Worm (Caenorhabditis elegans) whole organism, late embryonic: ENCODE measurements around the gene C46F11.5.

Experiments used
- C38D4.7 ChIP-seq: fragments of 200-800 bp; sonication (Bioruptor generic); optimal IDR thresholded peaks from 2 replicates; lab custom pipeline; 2018; ENCODE audit warnings: mild to moderate bottlenecking, missing genetic modification characterization, moderate library complexity, missing compliant biosample characterization
- F13H6.1 ChIP-seq: sonication (generic microtip); optimal IDR thresholded peaks from 2 replicates; lab custom pipeline; 2016; ENCODE audit warnings: missing genetic modification characterization, missing compliant biosample characterization
- K09A11.1 ChIP-seq: sonication (generic microtip); optimal IDR thresholded peaks from 2 replicates; lab custom pipeline; 2017; ENCODE audit warnings: antibody characterized with exemption, mild to moderate bottlenecking, missing genetic modification characterization, missing compliant biosample characterization; ENCODE audit not compliant: insufficient read depth
- Y22D7AL.16 ChIP-seq: sonication (generic microtip); optimal IDR thresholded peaks from 2 replicates; lab custom pipeline; 2016; ENCODE audit warnings: missing genetic modification characterization, missing compliant biosample characterization
- ahr-1 ChIP-seq: sonication (generic microtip); optimal IDR thresholded peaks from 2 replicates; lab custom pipeline; 2016; ENCODE audit warnings: missing genetic modification characterization, missing compliant biosample characterization
- ama-1 ChIP-seq: fragments of 150-350 bp; optimal IDR thresholded peaks from 2 replicates; lab custom pipeline; 2014
- ceh-18 ChIP-seq: sonication (generic microtip); optimal IDR thresholded peaks from 2 replicates; lab custom pipeline; 2016; ENCODE audit warnings: missing genetic modification characterization, missing compliant biosample characterization
- ceh-2 ChIP-seq: sonication (generic microtip); optimal IDR thresholded peaks from 2 replicates; lab custom pipeline; 2016; ENCODE audit warnings: missing genotype, missing genetic modification characterization, missing compliant biosample characterization
- ceh-30 ChIP-seq: fragments of 150-350 bp; optimal IDR thresholded peaks from 2 replicates; lab custom pipeline; 2014; ENCODE audit warnings: missing biosample characterization, missing genetic modification characterization
- ceh-31 ChIP-seq: sonication (generic microtip); optimal IDR thresholded peaks from 2 replicates; lab custom pipeline; 2016; ENCODE audit warnings: missing genetic modification characterization, missing compliant biosample characterization
- ceh-34 ChIP-seq: sonication (generic microtip); optimal IDR thresholded peaks from 2 replicates; lab custom pipeline; 2016; ENCODE audit warnings: mild to moderate bottlenecking, missing genetic modification characterization, missing compliant biosample characterization
- ceh-48 ChIP-seq: sonication (generic microtip); optimal IDR thresholded peaks from 2 replicates; lab custom pipeline; 2016; ENCODE audit warnings: missing genetic modification characterization, inconsistent platforms, missing compliant biosample characterization
- ceh-6 ChIP-seq: fragments of 200-800 bp; sonication (Bioruptor generic); optimal IDR thresholded peaks from 2 replicates; lab custom pipeline; 2018; ENCODE audit warnings: mild to moderate bottlenecking, missing genetic modification characterization, missing compliant biosample characterization
- ceh-9 ChIP-seq: sonication (generic microtip); optimal IDR thresholded peaks from 2 replicates; lab custom pipeline; 2016; ENCODE audit warnings: mild to moderate bottlenecking, missing genetic modification characterization, inconsistent platforms, missing compliant biosample characterization
- che-1 ChIP-seq: sonication (generic microtip); optimal IDR thresholded peaks from 2 replicates; lab custom pipeline; 2016; ENCODE audit warnings: mild to moderate bottlenecking, missing genetic modification characterization, missing compliant biosample characterization
- elt-2 ChIP-seq: sonication (generic microtip); optimal IDR thresholded peaks from 2 replicates; lab custom pipeline; 2016; ENCODE audit warnings: missing genetic modification reagents, missing genetic modification characterization, missing compliant biosample characterization
- fax-1 ChIP-seq: sonication (generic microtip); optimal IDR thresholded peaks from 2 replicates; lab custom pipeline; 2016; ENCODE audit warnings: missing genotype, missing genetic modification characterization, missing compliant biosample characterization
- fkh-10 ChIP-seq: fragments of 150-350 bp; optimal IDR thresholded peaks from 2 replicates; lab custom pipeline; 2014; ENCODE audit warnings: missing biosample characterization, missing genetic modification reagents, missing genetic modification characterization
- hlh-30 ChIP-seq: sonication (generic microtip); optimal IDR thresholded peaks from 2 replicates; lab custom pipeline; 2017; ENCODE audit warnings: antibody characterized with exemption, missing genetic modification characterization, missing compliant biosample characterization; ENCODE audit not compliant: insufficient read depth
- hlh-8 ChIP-seq: sonication (generic microtip); optimal IDR thresholded peaks from 2 replicates; lab custom pipeline; 2016; ENCODE audit warnings: missing genotype, missing genetic modification characterization, missing compliant biosample characterization
- madf-2 ChIP-seq: sonication (generic microtip); optimal IDR thresholded peaks from 2 replicates; lab custom pipeline; 2017; ENCODE audit warnings: missing genetic modification characterization, missing compliant biosample characterization
- nfya-1 ChIP-seq: sonication (generic microtip); optimal IDR thresholded peaks from 2 replicates; lab custom pipeline; 2017; ENCODE audit warnings: missing genetic modification characterization, mild to moderate bottlenecking, missing compliant biosample characterization, antibody characterized with exemption, moderate library complexity
- nhr-232 ChIP-seq: sonication (generic microtip); optimal IDR thresholded peaks from 2 replicates; lab custom pipeline; 2016; ENCODE audit warnings: missing genetic modification characterization, missing compliant biosample characterization
- npax-4 ChIP-seq: sonication (generic microtip); optimal IDR thresholded peaks from 2 replicates; lab custom pipeline; 2016; ENCODE audit warnings: missing genetic modification characterization, missing compliant biosample characterization
- pat-9 ChIP-seq: fragments of 200-800 bp; sonication (Bioruptor generic); optimal IDR thresholded peaks from 2 replicates; lab custom pipeline; 2018; ENCODE audit warnings: mild to moderate bottlenecking, missing genetic modification characterization, moderate library complexity, missing compliant biosample characterization
- pax-1 ChIP-seq: fragments of 150-350 bp; optimal IDR thresholded peaks from 2 replicates; lab custom pipeline; 2014; ENCODE audit warnings: missing biosample characterization, missing genetic modification characterization
- pha-2 ChIP-seq: sonication (generic microtip); optimal IDR thresholded peaks from 2 replicates; lab custom pipeline; 2017; ENCODE audit warnings: mild to moderate bottlenecking, missing genetic modification characterization, missing compliant biosample characterization
- pros-1 ChIP-seq: fragments of 150-350 bp; optimal IDR thresholded peaks from 2 replicates; lab custom pipeline; 2014; ENCODE audit warnings: missing biosample characterization, missing genetic modification reagents, missing genetic modification characterization
- rnt-1 ChIP-seq: sonication (generic microtip); optimal IDR thresholded peaks from 2 replicates; lab custom pipeline; 2016; ENCODE audit warnings: missing genetic modification characterization, missing compliant biosample characterization
- sox-2 ChIP-seq: fragments of 200-800 bp; sonication (Bioruptor generic); IDR thresholded peaks from 2 replicates; pipeline ENCODE4 v1.3.6; 2022; ENCODE audit warnings: missing genetic modification reagents, missing genetic modification characterization, missing compliant biosample characterization
- ttx-3 ChIP-seq: sonication (generic microtip); optimal IDR thresholded peaks from 2 replicates; lab custom pipeline; 2016; ENCODE audit warnings: missing genetic modification reagents, missing genetic modification characterization, missing compliant biosample characterization
- unc-42 ChIP-seq: sonication (generic microtip); optimal IDR thresholded peaks from 2 replicates; lab custom pipeline; 2016; ENCODE audit warnings: missing genotype, missing genetic modification characterization, missing compliant biosample characterization
- unc-55 ChIP-seq: sonication (generic microtip); optimal IDR thresholded peaks from 2 replicates; lab custom pipeline; 2017; ENCODE audit warnings: missing biosample characterization, missing genetic modification reagents, missing genetic modification characterization
- unc-86 ChIP-seq: sonication (generic microtip); optimal IDR thresholded peaks from 2 replicates; lab custom pipeline; 2016; ENCODE audit warnings: missing genetic modification characterization, missing compliant biosample characterization

The C46F11.5 gene

DNA sequence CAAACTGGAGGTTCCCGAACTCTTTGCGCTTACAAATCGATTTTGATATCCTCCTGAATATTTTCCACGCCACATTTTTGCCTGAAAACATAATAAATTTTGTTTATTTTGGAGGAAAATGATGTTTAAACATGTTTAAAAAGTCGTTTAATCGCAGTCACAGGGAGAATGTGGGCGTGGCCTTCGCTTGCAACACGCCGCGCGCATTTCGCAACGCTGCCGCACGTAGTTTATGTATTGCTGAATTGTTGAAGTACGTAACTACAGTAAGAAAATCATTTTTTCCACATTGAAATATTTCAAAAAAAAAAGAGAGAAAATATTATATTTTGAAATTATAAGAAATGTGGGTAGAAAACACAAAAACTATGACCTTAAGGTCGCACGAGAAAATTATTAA lies 6.8 kb upstream of the C46F11.5 start, which contains the start of gene C46F11.4 (continued):
- TF ChIP-seq pros-1 (tag; lab: Kevin White, UChicago) (no peak), hlh-30 (tag; lab: Kevin White, UChicago) (no peak), ama-1 (lab: Kevin White, UChicago) (no peak), fax-1 (peak; percentile 91), unc-86 (tag; lab: Kevin White, UChicago) (peak; percentile 88), ceh-31 (peak; percentile 84), sox-2 (peak; percentile 54), che-1 (tag; lab: Kevin White, UChicago) (peak; percentile 78), F13H6.1 (peak; percentile 76), pha-2 (tag; lab: Kevin White, UChicago) (peak; percentile 82), K09A11.1 (tag; lab: Kevin White, UChicago) (peak; percentile 92), fkh-10 (peak; percentile 30), ceh-9 (tag; lab: Kevin White, UChicago) (no peak), ceh-2 (tag; lab: Kevin White, UChicago) (peak; percentile 85), C38D4.7 (peak; percentile 82), ahr-1 (tag; lab: Kevin White, UChicago) (peak; percentile 78), ceh-6 (GFP tag; lab: Kevin White, UChicago) (peak; percentile 84), unc-55 (GFP tag; lab: Kevin White, UChicago) (no peak), pax-1 (no peak), ceh-18 (peak; percentile 11), Y22D7AL.16 (tag; lab: Kevin White, UChicago) (peak; percentile 76), ttx-3 (tag; lab: Kevin White, UChicago) (peak; percentile 88), npax-4 (tag; lab: Kevin White, UChicago) (peak; percentile 75), ceh-48 (tag; lab: Kevin White, UChicago) (peak; percentile 65), pat-9 (tag; lab: Kevin White, UChicago) (peak; percentile 85), nhr-232 (tag; lab: Kevin White, UChicago) (peak; percentile 68)

DNA sequence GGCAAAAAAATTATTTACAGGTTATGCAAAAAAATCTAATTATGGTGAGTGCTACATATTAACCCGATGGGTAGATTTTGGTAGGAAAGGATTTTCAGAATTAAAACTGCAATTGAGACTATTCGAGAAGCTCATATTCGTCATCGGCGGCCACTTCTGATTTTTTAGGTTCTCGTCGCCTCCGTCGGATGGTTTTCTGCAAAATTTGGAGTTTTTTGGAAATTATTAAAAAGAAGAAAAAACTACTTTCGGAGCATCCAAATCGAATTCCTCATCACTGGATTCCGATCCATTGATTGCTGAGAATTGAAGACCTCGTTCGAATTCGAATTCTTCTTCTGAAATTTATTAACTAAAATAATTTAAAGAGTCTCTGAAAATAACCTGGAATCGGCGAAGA lies 4.4 kb downstream of the C46F11.5 start:
- TF ChIP-seq ceh-9 (tag; lab: Kevin White, UChicago), result no peak
- no peak for TF ChIP-seq ama-1 (lab: Kevin White, UChicago)
- no peak for TF ChIP-seq ceh-30 (tag; lab: Kevin White, UChicago)
- no peak for TF ChIP-seq pros-1 (tag; lab: Kevin White, UChicago)
- no peak for TF ChIP-seq nfya-1
- no peak for TF ChIP-seq unc-86 (tag; lab: Kevin White, UChicago)
- no peak for TF ChIP-seq unc-42 (tag; lab: Kevin White, UChicago)
- TF ChIP-seq pha-2 (tag; lab: Kevin White, UChicago), result no peak

DNA sequence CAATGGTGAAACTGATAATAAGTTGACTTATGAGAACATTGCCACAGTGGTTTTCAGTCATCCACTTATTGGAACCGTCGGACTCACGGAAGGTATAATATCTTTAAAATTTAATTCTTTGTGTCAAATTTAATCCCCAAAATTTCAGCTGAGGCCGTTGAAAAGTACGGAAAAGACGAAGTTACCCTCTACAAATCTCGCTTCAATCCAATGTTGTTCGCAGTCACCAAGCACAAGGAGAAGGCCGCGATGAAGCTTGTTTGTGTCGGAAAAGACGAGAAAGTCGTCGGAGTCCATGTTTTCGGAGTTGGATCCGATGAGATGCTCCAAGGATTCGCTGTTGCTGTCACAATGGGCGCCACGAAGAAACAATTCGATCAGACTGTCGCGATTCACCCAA lies 5.0 kb downstream of the C46F11.5 start:
- TF ChIP-seq ttx-3 (tag; lab: Kevin White, UChicago) (no peak), hlh-8 (tag; lab: Kevin White, UChicago) (no peak), ceh-18 (no peak)

DNA sequence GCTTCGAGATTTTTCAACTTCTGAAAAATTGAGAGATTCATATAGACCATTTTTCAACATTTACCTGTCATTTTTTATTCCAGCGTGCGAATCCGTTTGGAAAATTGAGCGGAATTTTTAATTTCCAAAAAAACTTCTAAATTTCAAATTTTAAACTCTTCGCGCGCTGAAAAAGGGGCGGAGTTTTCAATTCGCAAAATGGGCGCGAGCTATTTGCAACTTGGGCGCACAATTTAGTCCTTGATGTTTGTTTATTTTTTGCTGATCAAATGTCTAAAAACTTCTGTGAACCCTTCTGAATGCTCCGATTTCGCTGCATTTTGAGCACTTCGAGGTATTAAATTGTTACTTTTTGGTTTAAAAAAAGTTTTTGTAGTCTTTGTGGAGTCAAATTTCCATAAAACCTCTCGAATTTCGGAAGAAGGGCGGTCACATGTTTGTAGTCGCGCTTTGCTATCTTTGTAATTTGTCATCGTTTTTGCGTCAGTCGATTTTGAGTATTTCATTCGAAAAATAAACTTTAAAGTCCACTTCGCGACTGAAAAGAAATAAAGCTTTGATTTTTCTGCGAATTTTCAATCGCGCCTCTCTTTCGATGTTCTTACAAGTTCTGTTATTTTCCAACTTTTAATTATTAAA lies 6.6 kb downstream of the C46F11.5 start, which contains the start of the genes madf-8 and gsr-1:
Gene madf-8, minus strand, starts transcription at position 156 of the 639 bp plus-strand sequence.
Gene gsr-1, plus strand, starts transcription at position 231 of the 639 bp plus-strand sequence.
- peak; percentile 9 for TF ChIP-seq ceh-18
- TF ChIP-seq ceh-9 (tag; lab: Kevin White, UChicago), result no peak
- peak; percentile 0 for TF ChIP-seq elt-2 (tag; lab: Kevin White, UChicago)
- peak; percentile 42 for TF ChIP-seq ceh-31
- no peak for TF ChIP-seq madf-2 (tag; lab: Kevin White, UChicago)
- peak; percentile 21 for TF ChIP-seq ceh-34 (tag; lab: Kevin White, UChicago)
- TF ChIP-seq pha-2 (tag; lab: Kevin White, UChicago), result no peak
- peak; percentile 1 for TF ChIP-seq rnt-1 (tag; lab: Kevin White, UChicago)
- TF ChIP-seq ceh-30 (tag; lab: Kevin White, UChicago), result no peak
